Fruit fly (Drosophila melanogaster) whole organism, embryonic: Measurements from ENCODE around the gene dsx-c73A.
A peak's percentile ranks its signal among the peaks of the same experiment; 100 is the strongest.

ENCODE experiments used
- BEAF-32 ChIP-seq: fragments of 200-800 bp; sonication (Bioruptor generic); optimal IDR thresholded peaks from 3 replicates; lab custom pipeline; 2017; ENCODE audit warnings: missing biosample characterization, missing genetic modification characterization, mild to moderate bottlenecking, moderate library complexity, missing genetic modification reagents
- Bdp1 ChIP-seq: fragments of 200-800 bp; sonication (Bioruptor generic); optimal IDR thresholded peaks from 3 replicates; lab custom pipeline; 2016; ENCODE audit warnings: missing biosample characterization, missing genetic modification characterization
- CG11398 ChIP-seq: fragments of 200-800 bp; sonication (Bioruptor generic); optimal IDR thresholded peaks from 2 replicates; lab custom pipeline; 2016; ENCODE audit warnings: missing biosample characterization, missing genetic modification characterization
- CG1603 ChIP-seq: fragments of 200-800 bp; sonication (Bioruptor generic); optimal IDR thresholded peaks from 2 replicates; lab custom pipeline; 2019; ENCODE audit warnings: missing biosample characterization, mild to moderate bottlenecking, missing genetic modification characterization, moderate library complexity
- CG31224 ChIP-seq: fragments of 200-800 bp; sonication (Bioruptor generic); IDR thresholded peaks from 2 replicates; pipeline ENCODE4 v1.3.6; 2022; ENCODE audit warnings: missing biosample characterization, missing genetic modification characterization
- CG34376 ChIP-seq: fragments of 200-800 bp; sonication (Bioruptor generic); optimal IDR thresholded peaks from 2 replicates; lab custom pipeline; 2018; ENCODE audit warnings: missing biosample characterization, mild to moderate bottlenecking, missing genetic modification characterization
- CG3847 ChIP-seq: fragments of 200-800 bp; sonication (Bioruptor generic); IDR thresholded peaks from 2 replicates; pipeline ENCODE4 v1.3.6; 2022; ENCODE audit warnings: missing biosample characterization, missing genetic modification characterization
- CG4730 ChIP-seq: fragments of 200-800 bp; sonication (Bioruptor generic); IDR thresholded peaks from 2 replicates; pipeline ENCODE4 v1.3.6; 2022; ENCODE audit warnings: missing biosample characterization, missing genetic modification characterization
- CG6813 ChIP-seq: fragments of 200-800 bp; sonication (Bioruptor generic); optimal IDR thresholded peaks from 2 replicates; lab custom pipeline; 2017; ENCODE audit warnings: missing biosample characterization, missing genetic modification characterization, mild to moderate bottlenecking, moderate library complexity, missing genetic modification reagents
- CG6854 ChIP-seq: fragments of 200-800 bp; sonication (Bioruptor generic); optimal IDR thresholded peaks from 3 replicates; lab custom pipeline; 2017; ENCODE audit warnings: missing biosample characterization, mild to moderate bottlenecking, missing genetic modification characterization
- CG7839 ChIP-seq: fragments of 200-800 bp; sonication (Bioruptor generic); optimal IDR thresholded peaks from 3 replicates; lab custom pipeline; 2018; ENCODE audit warnings: missing biosample characterization, mild to moderate bottlenecking, missing genetic modification characterization, moderate library complexity
- CG7928 ChIP-seq: fragments of 200-800 bp; sonication (Bioruptor generic); optimal IDR thresholded peaks from 2 replicates; lab custom pipeline; 2017; ENCODE audit warnings: missing biosample characterization, mild to moderate bottlenecking, missing genetic modification characterization
- CG8359 ChIP-seq: fragments of 200-800 bp; sonication (Bioruptor generic); optimal IDR thresholded peaks from 2 replicates; lab custom pipeline; 2017; ENCODE audit warnings: missing biosample characterization, mild to moderate bottlenecking, missing genetic modification characterization, borderline replicate concordance
- Chrac-16 ChIP-seq: fragments of 200-800 bp; sonication (Bioruptor generic); optimal IDR thresholded peaks from 3 replicates; lab custom pipeline; 2016; ENCODE audit warnings: missing biosample characterization, missing genetic modification characterization
- Dbx ChIP-seq: fragments of 200-800 bp; sonication (Bioruptor generic); IDR thresholded peaks from 3 replicates; pipeline ENCODE4 v1.3.6; 2022; ENCODE audit warnings: missing biosample characterization, missing genetic modification characterization
- Dfd ChIP-seq, 2 experiments: fragments of >200 bp; optimal IDR thresholded peaks; 2 replicates each; lab custom pipeline; 2017; ENCODE audit warnings: missing biosample characterization in 2 of 2, missing genetic modification characterization in 2 of 2
- Dll ChIP-seq: fragments of 200-800 bp; sonication (Bioruptor generic); IDR thresholded peaks from 4 replicates; pipeline ENCODE4 v1.3.6; 2022; ENCODE audit warnings: missing biosample characterization, missing genetic modification characterization; ENCODE audit not compliant: partially characterized antibody
- Doc3 ChIP-seq: fragments of 200-800 bp; sonication (Bioruptor generic); IDR thresholded peaks from 3 replicates; pipeline ENCODE4 v1.3.6; 2022; ENCODE audit warnings: missing biosample characterization, missing genetic modification characterization; ENCODE audit not compliant: partially characterized antibody
- Eip74EF ChIP-seq, 2 experiments: fragments of 200-800 bp in 1 of 2; fragments of >200 bp in 1 of 2; sonication (Bioruptor generic) in 1 of 2; optimal IDR thresholded peaks; 2 replicates each; lab custom pipeline; 2017 to 2019; ENCODE audit warnings: missing biosample characterization in 2 of 2, missing genetic modification characterization in 2 of 2, mild to moderate bottlenecking in 1 of 2, moderate library complexity in 1 of 2
- Fer1 ChIP-seq: fragments of 200-800 bp; sonication (Bioruptor generic); optimal IDR thresholded peaks from 2 replicates; lab custom pipeline; 2017; ENCODE audit warnings: missing biosample characterization, mild to moderate bottlenecking, missing genetic modification characterization
- H2.0 ChIP-seq: fragments of 200-800 bp; sonication (Bioruptor generic); IDR thresholded peaks from 2 replicates; pipeline ENCODE4 v1.3.6; 2022; ENCODE audit warnings: missing biosample characterization, missing genetic modification characterization
- HLH54F ChIP-seq: fragments of 200-800 bp; sonication (Bioruptor generic); optimal IDR thresholded peaks from 3 replicates; lab custom pipeline; 2016; ENCODE audit warnings: missing biosample characterization, missing genetic modification characterization
- Hey ChIP-seq: fragments of 200-800 bp; sonication (Bioruptor generic); optimal IDR thresholded peaks from 3 replicates; lab custom pipeline; 2018; ENCODE audit warnings: missing biosample characterization, mild to moderate bottlenecking, missing genetic modification characterization
- Lim3 ChIP-seq: fragments of 200-800 bp; sonication (Bioruptor generic); IDR thresholded peaks from 2 replicates; pipeline ENCODE4 v1.3.6; 2022; ENCODE audit warnings: missing biosample characterization, missing genetic modification characterization
- Meics ChIP-seq: fragments of 200-800 bp; sonication (Bioruptor generic); optimal IDR thresholded peaks from 2 replicates; lab custom pipeline; 2017; ENCODE audit warnings: missing biosample characterization, mild to moderate bottlenecking, missing genetic modification characterization
- NK7.1 ChIP-seq: fragments of 200-800 bp; sonication (Bioruptor generic); optimal IDR thresholded peaks from 3 replicates; lab custom pipeline; 2016; ENCODE audit warnings: missing biosample characterization, missing genetic modification characterization
- Sin3A ChIP-seq: fragments of >200 bp; optimal IDR thresholded peaks from 2 replicates; lab custom pipeline; 2018
- ac ChIP-seq: fragments of 200-800 bp; sonication (Bioruptor generic); optimal IDR thresholded peaks from 3 replicates; lab custom pipeline; 2017; ENCODE audit warnings: missing biosample characterization, mild to moderate bottlenecking, missing genetic modification characterization
- bcd ChIP-seq: fragments of 200-800 bp; sonication (Bioruptor generic); optimal IDR thresholded peaks from 2 replicates; lab custom pipeline; 2017; ENCODE audit warnings: missing biosample characterization, mild to moderate bottlenecking, missing genetic modification characterization
- chinmo ChIP-seq: fragments of 200-800 bp; sonication (Bioruptor generic); IDR thresholded peaks from 4 replicates; pipeline ENCODE4 v1.3.6; 2022; ENCODE audit warnings: missing biosample characterization, missing genetic modification characterization; ENCODE audit not compliant: partially characterized antibody
- crol ChIP-seq: fragments of 200-800 bp; sonication (Bioruptor generic); IDR thresholded peaks from 2 replicates; pipeline ENCODE4 v1.3.6; 2022; ENCODE audit warnings: missing biosample characterization, missing genetic modification characterization
- dm ChIP-seq: fragments of 200-800 bp; sonication (Bioruptor generic); optimal IDR thresholded peaks from 3 replicates; lab custom pipeline; 2016; ENCODE audit warnings: missing biosample characterization, missing genetic modification characterization
- eyg ChIP-seq: fragments of 200-800 bp; sonication (Bioruptor generic); optimal IDR thresholded peaks from 3 replicates; lab custom pipeline; 2016; ENCODE audit warnings: missing biosample characterization, missing genetic modification characterization
- gce ChIP-seq: fragments of 200-800 bp; sonication (Bioruptor generic); IDR thresholded peaks from 3 replicates; pipeline ENCODE4 v1.3.6; 2022; ENCODE audit warnings: missing biosample characterization, missing genetic modification characterization
- gfzf ChIP-seq: fragments of 200-800 bp; sonication (Bioruptor generic); optimal IDR thresholded peaks from 2 replicates; lab custom pipeline; 2016; ENCODE audit warnings: missing biosample characterization, mild to moderate bottlenecking, missing genetic modification characterization, moderate library complexity
- gsb ChIP-seq: fragments of 200-800 bp; sonication (Bioruptor generic); IDR thresholded peaks from 2 replicates; pipeline ENCODE4 v1.3.6; 2022; ENCODE audit warnings: missing biosample characterization, missing genetic modification characterization
- gt ChIP-seq: fragments of 200-800 bp; sonication (Bioruptor generic); IDR thresholded peaks from 2 replicates; pipeline ENCODE4 v1.3.6; 2022; ENCODE audit warnings: missing biosample characterization, missing genetic modification characterization
- h ChIP-seq: fragments of >200 bp; optimal IDR thresholded peaks from 2 replicates; lab custom pipeline; 2017
- her ChIP-seq: fragments of 200-800 bp; sonication (Bioruptor generic); optimal IDR thresholded peaks from 2 replicates; lab custom pipeline; 2016; ENCODE audit warnings: missing biosample characterization, missing genetic modification characterization
- knrl ChIP-seq: fragments of 200-800 bp; sonication (Bioruptor generic); IDR thresholded peaks from 3 replicates; pipeline ENCODE4 v1.3.6; 2022; ENCODE audit warnings: missing biosample characterization, missing genetic modification characterization; ENCODE audit not compliant: partially characterized antibody
- lilli ChIP-seq: fragments of 200-800 bp; sonication (Bioruptor generic); optimal IDR thresholded peaks from 3 replicates; lab custom pipeline; 2016; ENCODE audit warnings: missing biosample characterization, missing genetic modification characterization
- lov ChIP-seq, 2 experiments: fragments of 200-800 bp in 1 of 2; fragments of >200 bp in 1 of 2; sonication (Bioruptor generic) in 1 of 2; IDR thresholded peaks in 1 of 2; optimal IDR thresholded peaks in 1 of 2; 2 replicates in 1 of 2; 3 replicates in 1 of 2; pipeline versions ENCODE4 v1.3.6 to Lab custom; 2017 to 2022; ENCODE audit warnings: missing biosample characterization in 1 of 2, missing genetic modification characterization in 1 of 2
- oc ChIP-seq: fragments of 200-800 bp; sonication (Bioruptor generic); optimal IDR thresholded peaks from 2 replicates; lab custom pipeline; 2018; ENCODE audit warnings: missing biosample characterization, mild to moderate bottlenecking, missing genetic modification characterization, moderate library complexity
- pnt ChIP-seq: fragments of 200-800 bp; sonication (Bioruptor generic); optimal IDR thresholded peaks from 3 replicates; lab custom pipeline; 2016; ENCODE audit warnings: missing biosample characterization, missing genetic modification characterization
- pros ChIP-seq: fragments of 200-800 bp; sonication (Bioruptor generic); optimal IDR thresholded peaks from 3 replicates; lab custom pipeline; 2019; ENCODE audit warnings: missing biosample characterization, mild to moderate bottlenecking, missing genetic modification characterization, moderate library complexity
- sens-2 ChIP-seq: fragments of 200-800 bp; sonication (Bioruptor generic); IDR thresholded peaks from 2 replicates; pipeline ENCODE4 v1.3.6; 2022; ENCODE audit warnings: missing biosample characterization, missing genetic modification characterization
- sima ChIP-seq: fragments of 200-800 bp; sonication (Bioruptor generic); optimal IDR thresholded peaks from 2 replicates; lab custom pipeline; 2016; ENCODE audit warnings: missing biosample characterization, missing genetic modification characterization
- sisA ChIP-seq: fragments of 200-800 bp; sonication (Bioruptor generic); IDR thresholded peaks from 2 replicates; pipeline ENCODE4 v1.3.6; 2022; ENCODE audit warnings: missing biosample characterization, missing genetic modification characterization
- slbo ChIP-seq: fragments of 200-800 bp; sonication (Bioruptor generic); IDR thresholded peaks from 2 replicates; pipeline ENCODE4 v1.3.6; 2022; ENCODE audit warnings: missing biosample characterization, missing genetic modification characterization
- usp ChIP-seq: fragments of >200 bp; optimal IDR thresholded peaks from 2 replicates; lab custom pipeline; 2017; ENCODE audit warnings: missing biosample characterization, missing genetic modification characterization
- wdn ChIP-seq: fragments of 200-800 bp; sonication (Bioruptor generic); IDR thresholded peaks from 2 replicates; pipeline ENCODE4 v1.3.6; 2022; ENCODE audit warnings: missing biosample characterization, missing genetic modification characterization

dsx-c73A gene

dm6 chr3L:16380770-16381169 lies 71.0 kb downstream of the dsx-c73A start (continued):
- TF ChIP-seq CG8359 (GFP tag; lab: Kevin White, UChicago) = peak; percentile 11
- TF ChIP-seq Lim3 (GFP tag; lab: Robert Waterston, UW) = no peak
- TF ChIP-seq lilli = peak; percentile 76
- TF ChIP-seq Dll (GFP tag; lab: Robert Waterston, UW) = no peak
- no peak for TF ChIP-seq ac (GFP tag; lab: Kevin White, UChicago)
- TF ChIP-seq Dbx = 0 out of 3 replicates have a peak, but pooled peaks have one; percentile 51
- no peak for TF ChIP-seq chinmo (GFP tag; lab: Robert Waterston, UW)
- peak; percentile 28 for TF ChIP-seq eyg (GFP tag; lab: Kevin White, UChicago)
- TF ChIP-seq sisA (GFP tag; lab: Robert Waterston, UW) = peak; percentile 70
- no peak for TF ChIP-seq Sin3A (lab: Kevin White, UChicago)
- TF ChIP-seq gsb = peak; percentile 52
- TF ChIP-seq gt = no peak
- no peak for TF ChIP-seq Hey (tag; lab: Kevin White, UChicago)
- peak; percentile 74 for TF ChIP-seq Fer1
- peak; percentile 45 for TF ChIP-seq CG7928
- no peak for TF ChIP-seq Doc3 (GFP tag; lab: Robert Waterston, UW)
- TF ChIP-seq Eip74EF (GFP tag; optimal IDR thresholded peaks at IDR 0.05; lab: Kevin White, UChicago) = peak in 1 of 2 experiments; percentile 80
- no peak for TF ChIP-seq knrl
- peak; percentile 0 for TF ChIP-seq pros (GFP tag; lab: Kevin White, UChicago)
- TF ChIP-seq her (GFP tag; lab: Kevin White, UChicago) = peak; percentile 61
- TF ChIP-seq CG6854 (GFP tag; lab: Kevin White, UChicago) = peak; percentile 69
- peak; percentile 78 for TF ChIP-seq CG1603
- TF ChIP-seq bcd = peak; percentile 34
- peak; percentile 31 for TF ChIP-seq CG6813 (GFP tag; lab: Kevin White, UChicago)
- no peak for TF ChIP-seq gce (GFP tag; lab: Robert Waterston, UW)
- peak; percentile 34; the same call in 1 of the 2 replicates for TF ChIP-seq CG4730
- TF ChIP-seq CG7839 (tag; lab: Kevin White, UChicago) = peak; percentile 78
- peak; percentile 63 for TF ChIP-seq pnt (GFP tag; lab: Kevin White, UChicago)
- TF ChIP-seq crol (GFP tag; lab: Robert Waterston, UW) = no peak
- peak; percentile 58 for TF ChIP-seq HLH54F (GFP tag; lab: Kevin White, UChicago)
- TF ChIP-seq wdn (GFP tag; lab: Robert Waterston, UW) = 0 out of 2 replicates have a peak, but pooled peaks have one; percentile 36
- TF ChIP-seq Dfd (GFP tag; optimal IDR thresholded peaks at IDR 0.05; lab: Kevin White, UChicago) = no peak
- TF ChIP-seq gfzf (GFP tag; lab: Kevin White, UChicago) = no peak
- TF ChIP-seq lov (optimal IDR thresholded peaks at IDR 0.05; lab: Kevin White, UChicago) = no peak
- no peak for TF ChIP-seq lov (GFP tag; IDR thresholded peaks at IDR 0.05; lab: Robert Waterston, UW)
- no peak for TF ChIP-seq sens-2
- no peak for TF ChIP-seq sima (GFP tag; lab: Kevin White, UChicago)
- peak; percentile 42 for TF ChIP-seq CG31224 (GFP tag; lab: Robert Waterston, UW)
- TF ChIP-seq dm (GFP tag; lab: Kevin White, UChicago) = peak; percentile 57
- TF ChIP-seq slbo = peak; percentile 75
- TF ChIP-seq usp (GFP tag; lab: Kevin White, UChicago) = no peak
- no peak for TF ChIP-seq oc
- no peak for TF ChIP-seq Bdp1 (GFP tag; lab: Kevin White, UChicago)
- peak; percentile 69 for TF ChIP-seq Chrac-16 (GFP tag; lab: Kevin White, UChicago)
- peak; percentile 50; the same call in 1 of the 2 replicates for TF ChIP-seq CG3847 (GFP tag; lab: Robert Waterston, UW)
- TF ChIP-seq NK7.1 = peak; percentile 33
- peak; percentile 36 for TF ChIP-seq CG11398 (GFP tag; lab: Kevin White, UChicago)
- no peak for TF ChIP-seq h (lab: Kevin White, UChicago)
- TF ChIP-seq CG34376 (GFP tag; lab: Kevin White, UChicago) = no peak
- no peak for TF ChIP-seq H2.0 (GFP tag; lab: Robert Waterston, UW)
- peak; percentile 69 for TF ChIP-seq Meics (GFP tag; lab: Kevin White, UChicago)
- no peak for TF ChIP-seq BEAF-32 (GFP tag; lab: Kevin White, UChicago)
